Worm (Caenorhabditis elegans): ENCODE measurements around the gene W02H5.2.

W02H5.2 gene

ce11 chrV:2660457-2660856 lies 21.3 kb downstream of the W02H5.2 start:
- TF ChIP-seq C38D4.7 (GFP tag; optimal IDR thresholded peaks at IDR 0.05): no peak
- TF ChIP-seq ref-2 (tag; optimal IDR thresholded peaks at IDR 0.05): no peak
- TF ChIP-seq odd-2 (tag; optimal IDR thresholded peaks at IDR 0.05): no peak
- TF ChIP-seq K09A11.1 (tag; optimal IDR thresholded peaks at IDR 0.05; ENCODE audit: insufficient read depth): no peak
- no peak for TF ChIP-seq pat-9 (tag; optimal IDR thresholded peaks at IDR 0.05)
- no peak for TF ChIP-seq ceh-45 (GFP tag; IDR thresholded peaks at IDR 0.05)
- TF ChIP-seq che-1 (tag; optimal IDR thresholded peaks at IDR 0.05): no peak
- no peak for TF ChIP-seq ets-4 (tag; optimal IDR thresholded peaks at IDR 0.05)
- no peak for TF ChIP-seq T23F11.4 (GFP tag; optimal IDR thresholded peaks at IDR 0.05)
- no peak for TF ChIP-seq pax-1 (tag; optimal IDR thresholded peaks at IDR 0.05)
- no peak for TF ChIP-seq rnt-1 (tag; optimal IDR thresholded peaks at IDR 0.05)
- TF ChIP-seq eyg-1 (tag; optimal IDR thresholded peaks at IDR 0.05): no peak
- no peak for TF ChIP-seq Y22D7AL.16 (tag; optimal IDR thresholded peaks at IDR 0.05)
- no peak for TF ChIP-seq npax-4 (tag; optimal IDR thresholded peaks at IDR 0.05)
- no peak for TF ChIP-seq C08G9.2 (tag; optimal IDR thresholded peaks at IDR 0.05)
- TF ChIP-seq pqm-1 (tag; optimal IDR thresholded peaks at IDR 0.05): no peak
- no peak for TF ChIP-seq lin-11 (tag; optimal IDR thresholded peaks at IDR 0.05)
- TF ChIP-seq tbx-7 (tag; optimal IDR thresholded peaks at IDR 0.05): no peak
- no peak for TF ChIP-seq tbx-2 (tag; optimal IDR thresholded peaks at IDR 0.05)

ce11 chrV:2664525-2665053 lies 25.5 kb downstream of the W02H5.2 start, which contains the start of gene ndx-2:
TSS of gene ndx-2 (minus strand) at chrV:2665003.
- TF ChIP-seq ceh-24 (tag; optimal IDR thresholded peaks at IDR 0.05) (no peak), ceh-9 (tag; optimal IDR thresholded peaks at IDR 0.05) (no peak), ceh-6 (GFP tag; optimal IDR thresholded peaks at IDR 0.05) (no peak), dve-1 (tag; optimal IDR thresholded peaks at IDR 0.05) (no peak), pag-3 (tag; optimal IDR thresholded peaks at IDR 0.05; ENCODE audit: borderline replicate concordance) (no peak), elt-2 (tag; optimal IDR thresholded peaks at IDR 0.05) (no peak), pha-2 (tag; optimal IDR thresholded peaks at IDR 0.05) (no peak), F13H6.1 (tag; optimal IDR thresholded peaks at IDR 0.05) (no peak), ets-4 (tag; optimal IDR thresholded peaks at IDR 0.05) (no peak), ceh-30 (tag; optimal IDR thresholded peaks at IDR 0.05) (no peak), ref-2 (tag; optimal IDR thresholded peaks at IDR 0.05) (no peak), syd-9 (tag; optimal IDR thresholded peaks at IDR 0.05) (no peak)

ce11 chrV:2666600-2666999 lies 27.5 kb downstream of the W02H5.2 start, which contains the start of gene W02G9.4:
TSS of gene W02G9.4 (plus strand) at chrV:2666900.
- TF ChIP-seq ceh-9 (tag; optimal IDR thresholded peaks at IDR 0.05): no peak
- TF ChIP-seq ceh-22 (tag; optimal IDR thresholded peaks at IDR 0.05): no peak
- no peak for TF ChIP-seq unc-42 (tag; optimal IDR thresholded peaks at IDR 0.05)
- TF ChIP-seq C08G9.2 (tag; optimal IDR thresholded peaks at IDR 0.05): no peak
- no peak for TF ChIP-seq ceh-14 (tag; optimal IDR thresholded peaks at IDR 0.05)
- TF ChIP-seq ceh-31 (tag; optimal IDR thresholded peaks at IDR 0.05): no peak
- no peak for TF ChIP-seq ahr-1 (tag; optimal IDR thresholded peaks at IDR 0.05)
- TF ChIP-seq hlh-15 (tag; optimal IDR thresholded peaks at IDR 0.05): no peak
- TF ChIP-seq ceh-2 (tag; optimal IDR thresholded peaks at IDR 0.05): no peak
- TF ChIP-seq nhr-232 (tag; optimal IDR thresholded peaks at IDR 0.05): no peak
- no peak for TF ChIP-seq tbx-7 (tag; optimal IDR thresholded peaks at IDR 0.05)
- TF ChIP-seq nhr-11 (tag; optimal IDR thresholded peaks at IDR 0.05): no peak

ce11 chrV:2671155-2671554 lies 32.0 kb downstream of the W02H5.2 start, which contains the start of gene kel-8:
TSS of gene kel-8 (plus strand) at chrV:2671455.
- TF ChIP-seq ceh-34 (tag; optimal IDR thresholded peaks at IDR 0.05) (no peak), pqm-1 (tag; optimal IDR thresholded peaks at IDR 0.05) (no peak), gmeb-2 (tag; optimal IDR thresholded peaks at IDR 0.05) (no peak), lin-11 (tag; optimal IDR thresholded peaks at IDR 0.05) (no peak), syd-9 (tag; optimal IDR thresholded peaks at IDR 0.05) (no peak), zip-5 (tag; optimal IDR thresholded peaks at IDR 0.05) (no peak), sdc-2 (tag; optimal IDR thresholded peaks at IDR 0.05) (no peak), ceh-2 (tag; optimal IDR thresholded peaks at IDR 0.05) (no peak), Y22D7AL.16 (tag; optimal IDR thresholded peaks at IDR 0.05) (no peak), ceh-45 (GFP tag; IDR thresholded peaks at IDR 0.05) (no peak), dmd-4 (tag; optimal IDR thresholded peaks at IDR 0.05; ENCODE audit: borderline replicate concordance) (no peak), hlh-30 (tag; optimal IDR thresholded peaks at IDR 0.05; ENCODE audit: insufficient read depth) (no peak), T23F11.4 (GFP tag; optimal IDR thresholded peaks at IDR 0.05) (no peak), fkh-6 (tag; optimal IDR thresholded peaks at IDR 0.05) (no peak), K09A11.1 (tag; optimal IDR thresholded peaks at IDR 0.05; ENCODE audit: insufficient read depth) (no peak), ama-1 (optimal IDR thresholded peaks at IDR 0.05) (no peak), ceh-30 (tag; optimal IDR thresholded peaks at IDR 0.05) (no peak), mec-3 (tag; optimal IDR thresholded peaks at IDR 0.05; ENCODE audit: borderline replicate concordance) (no peak)
